Worm (Caenorhabditis elegans): ENCODE data around the gene lin-33.

- TF ChIP-seq egl-43 (GFP tag; IDR thresholded peaks at IDR 0.05) (no peak), lir-3 (tag; optimal IDR thresholded peaks at IDR 0.05) (no peak), mxl-3 (GFP tag; optimal IDR thresholded peaks at IDR 0.05) (no peak), nhr-237 (tag; optimal IDR thresholded peaks at IDR 0.05) (no peak), lim-7 (GFP tag; IDR thresholded peaks at IDR 0.05) (no peak), ceh-44 (GFP tag; IDR thresholded peaks at IDR 0.05) (no peak)
Observed at ce11 chrIV:5927805-5928204, 2.6 kb upstream of the lin-33 start.
